Worm (Caenorhabditis elegans) whole organism, mixed stage, embryonic: ENCODE results near the gene ssp-10.

Experiments used
- M03D4.4 ChIP-seq: sonication (generic microtip); optimal IDR thresholded peaks from 2 replicates; lab custom pipeline; 2017; ENCODE audit warnings: mild to moderate bottlenecking, missing genetic modification characterization, missing compliant biosample characterization
- bed-3 ChIP-seq: fragments of 200-800 bp; sonication (Bioruptor generic); optimal IDR thresholded peaks from 3 replicates; lab custom pipeline; 2018; ENCODE audit warnings: mild to moderate bottlenecking, missing genetic modification characterization, moderate library complexity, missing compliant biosample characterization
- blmp-1 ChIP-seq: fragments of 150-350 bp; optimal IDR thresholded peaks from 2 replicates; lab custom pipeline; 2014; ENCODE audit warnings: missing biosample characterization, missing genetic modification characterization
- ceh-43 ChIP-seq: fragments of 200-800 bp; sonication (Bioruptor generic); optimal IDR thresholded peaks from 2 replicates; lab custom pipeline; 2018; ENCODE audit warnings: mild to moderate bottlenecking, missing genetic modification characterization, moderate library complexity, missing compliant biosample characterization
- ceh-83 ChIP-seq: fragments of 200-800 bp; sonication (Bioruptor generic); optimal IDR thresholded peaks from 2 replicates; lab custom pipeline; 2018; ENCODE audit warnings: mild to moderate bottlenecking, missing genetic modification characterization, missing compliant biosample characterization
- ces-1 ChIP-seq: fragments of 150-350 bp; optimal IDR thresholded peaks from 2 replicates; lab custom pipeline; 2014; ENCODE audit warnings: missing biosample characterization, missing genetic modification reagents, missing genetic modification characterization
- cnd-1 ChIP-seq: fragments of 200-800 bp; sonication (Bioruptor generic); optimal IDR thresholded peaks from 2 replicates; lab custom pipeline; 2018; ENCODE audit warnings: mild to moderate bottlenecking, missing genetic modification characterization, missing compliant biosample characterization
- drap-1 ChIP-seq: fragments of 200-800 bp; sonication (Bioruptor generic); optimal IDR thresholded peaks from 3 replicates; lab custom pipeline; 2018; ENCODE audit warnings: mild to moderate bottlenecking, missing genetic modification characterization, missing compliant biosample characterization
- elt-1 ChIP-seq: sonication (generic microtip); optimal IDR thresholded peaks from 2 replicates; lab custom pipeline; 2017; ENCODE audit warnings: missing genetic modification characterization, mild to moderate bottlenecking, missing compliant biosample characterization, antibody characterized with exemption, moderate library complexity, borderline replicate concordance; ENCODE audit not compliant: insufficient read depth
- elt-3 ChIP-seq: fragments of 150-350 bp; optimal IDR thresholded peaks from 2 replicates; lab custom pipeline; 2014; ENCODE audit warnings: missing biosample characterization, missing genetic modification characterization
- flh-1 ChIP-seq: fragments of 200-800 bp; sonication (Bioruptor generic); optimal IDR thresholded peaks from 2 replicates; lab custom pipeline; 2018; ENCODE audit warnings: mild to moderate bottlenecking, missing genetic modification characterization, moderate library complexity, missing compliant biosample characterization
- ham-2 ChIP-seq: fragments of 200-800 bp; sonication (Bioruptor generic); optimal IDR thresholded peaks from 2 replicates; lab custom pipeline; 2018; ENCODE audit warnings: mild to moderate bottlenecking, missing genetic modification characterization, missing compliant biosample characterization
- hlh-1 ChIP-seq: fragments of 150-350 bp; optimal IDR thresholded peaks from 2 replicates; lab custom pipeline; 2014; ENCODE audit warnings: missing biosample characterization, missing genetic modification reagents, missing genetic modification characterization
- lin-13 ChIP-seq: fragments of 150-350 bp; optimal IDR thresholded peaks from 2 replicates; lab custom pipeline; 2014; ENCODE audit warnings: missing biosample characterization, missing genetic modification characterization
- lsy-2 ChIP-seq: fragments of 150-350 bp; optimal IDR thresholded peaks from 2 replicates; lab custom pipeline; 2014; ENCODE audit warnings: missing biosample characterization, missing genetic modification characterization
- mab-5 ChIP-seq: fragments of 150-350 bp; optimal IDR thresholded peaks from 2 replicates; lab custom pipeline; 2014; ENCODE audit warnings: missing biosample characterization, missing genetic modification characterization
- mep-1 ChIP-seq: fragments of 150-350 bp; optimal IDR thresholded peaks from 2 replicates; lab custom pipeline; 2017; ENCODE audit warnings: missing biosample characterization, missing genetic modification reagents, missing genetic modification characterization, inconsistent platforms
- mls-2 ChIP-seq: sonication (generic microtip); optimal IDR thresholded peaks from 2 replicates; lab custom pipeline; 2016; ENCODE audit warnings: mild to moderate bottlenecking, missing genetic modification characterization, moderate library complexity, missing compliant biosample characterization
- nhr-12 ChIP-seq: fragments of 150-350 bp; optimal IDR thresholded peaks from 2 replicates; lab custom pipeline; 2014; ENCODE audit warnings: missing biosample characterization, missing genetic modification characterization
- nhr-2 ChIP-seq: fragments of 150-350 bp; optimal IDR thresholded peaks from 2 replicates; lab custom pipeline; 2014; ENCODE audit warnings: missing biosample characterization, missing genetic modification characterization
- nhr-237 ChIP-seq: fragments of 150-350 bp; optimal IDR thresholded peaks from 2 replicates; lab custom pipeline; 2014; ENCODE audit warnings: missing biosample characterization, missing genetic modification characterization
- sem-2 ChIP-seq: fragments of 200-800 bp; sonication (Bioruptor generic); optimal IDR thresholded peaks from 2 replicates; lab custom pipeline; 2018; ENCODE audit warnings: mild to moderate bottlenecking, missing genetic modification characterization, missing compliant biosample characterization
- sptf-1 ChIP-seq: sonication (generic microtip); optimal IDR thresholded peaks from 2 replicates; lab custom pipeline; 2017; ENCODE audit warnings: mild to moderate bottlenecking, missing genetic modification characterization, moderate library complexity, missing compliant biosample characterization
- tbx-8 ChIP-seq: fragments of 200-800 bp; sonication (Bioruptor generic); optimal IDR thresholded peaks from 2 replicates; lab custom pipeline; 2018; ENCODE audit warnings: mild to moderate bottlenecking, missing genetic modification characterization, moderate library complexity, missing compliant biosample characterization
- unc-120 ChIP-seq: sonication (generic microtip); optimal IDR thresholded peaks from 2 replicates; lab custom pipeline; 2017; ENCODE audit warnings: missing genetic modification characterization, missing compliant biosample characterization; ENCODE audit not compliant: poor library complexity, severe bottlenecking
- unc-39 ChIP-seq: fragments of 150-350 bp; optimal IDR thresholded peaks from 2 replicates; lab custom pipeline; 2014; ENCODE audit warnings: missing biosample characterization, missing genetic modification characterization
- unc-62 ChIP-seq: fragments of 150-350 bp; optimal IDR thresholded peaks from 2 replicates; lab custom pipeline; 2014; ENCODE audit warnings: missing biosample characterization, missing genetic modification reagents, missing genetic modification characterization
- zip-8 ChIP-seq: fragments of 150-350 bp; optimal IDR thresholded peaks from 2 replicates; lab custom pipeline; 2014; ENCODE audit warnings: missing biosample characterization, missing genetic modification characterization
- ztf-11 ChIP-seq: fragments of 150-350 bp; optimal IDR thresholded peaks from 2 replicates; lab custom pipeline; 2014; ENCODE audit warnings: missing biosample characterization, missing genetic modification characterization

The ssp-10 gene

ce11 chrIV:9849624-9850023 lies 1.2 kb downstream of the ssp-10 start, which contains the start of gene K07F5.8:
TSS of gene K07F5.8 (minus strand) at chrIV:9849724.
- no peak for TF ChIP-seq sem-2 (GFP tag; lab: Kevin White, UChicago)

- TF ChIP-seq bed-3 (GFP tag; lab: Kevin White, UChicago): no peak
- no peak for TF ChIP-seq sptf-1
- no peak for TF ChIP-seq nhr-12
- no peak for TF ChIP-seq elt-3 (tag; lab: Kevin White, UChicago)
- no peak for TF ChIP-seq ztf-11
- TF ChIP-seq mab-5 (tag; lab: Kevin White, UChicago): no peak
- no peak for TF ChIP-seq ceh-43 (GFP tag; lab: Kevin White, UChicago)
- no peak for TF ChIP-seq flh-1 (GFP tag; lab: Kevin White, UChicago)
- TF ChIP-seq drap-1 (GFP tag; lab: Kevin White, UChicago): no peak
- TF ChIP-seq ceh-83 (GFP tag; lab: Kevin White, UChicago): no peak
- TF ChIP-seq mls-2: no peak
- no peak for TF ChIP-seq mep-1 (tag; lab: Kevin White, UChicago)
- TF ChIP-seq unc-39 (tag; lab: Kevin White, UChicago): no peak
- TF ChIP-seq M03D4.4 (tag; lab: Kevin White, UChicago): no peak
- no peak for TF ChIP-seq lsy-2
- TF ChIP-seq cnd-1 (tag; lab: Kevin White, UChicago): no peak
Observed at ce11 chrIV:9848075-9848474, 2.8 kb downstream of the ssp-10 start, which contains the start of gene K07F5.7. TSS of gene K07F5.7 (minus strand) at chrIV:9848175.

- TF ChIP-seq ces-1 (GFP tag; lab: Kevin White, UChicago): no peak
- TF ChIP-seq M03D4.4 (tag; lab: Kevin White, UChicago): no peak
- no peak for TF ChIP-seq nhr-2
- no peak for TF ChIP-seq nhr-12
- TF ChIP-seq mls-2: no peak
- no peak for TF ChIP-seq ham-2
- no peak for TF ChIP-seq unc-120 (tag; lab: Kevin White, UChicago)
- TF ChIP-seq sptf-1: no peak
- no peak for TF ChIP-seq unc-62 (GFP tag; lab: Kevin White, UChicago)
- no peak for TF ChIP-seq zip-8 (tag; lab: Kevin White, UChicago)
- TF ChIP-seq cnd-1 (tag; lab: Kevin White, UChicago): no peak
- no peak for TF ChIP-seq flh-1 (GFP tag; lab: Kevin White, UChicago)
- TF ChIP-seq mab-5 (tag; lab: Kevin White, UChicago): no peak
- no peak for TF ChIP-seq hlh-1 (tag; lab: Kevin White, UChicago)
- no peak for TF ChIP-seq bed-3 (GFP tag; lab: Kevin White, UChicago)
- TF ChIP-seq ceh-43 (GFP tag; lab: Kevin White, UChicago): no peak
- TF ChIP-seq lsy-2: no peak
- no peak for TF ChIP-seq blmp-1 (tag; lab: Kevin White, UChicago)
Observed at ce11 chrIV:9846574-9846973, 4.3 kb downstream of the ssp-10 start, which contains the start of gene K07F5.6. TSS of gene K07F5.6 (minus strand) at chrIV:9846674.

- TF ChIP-seq bed-3 (GFP tag; lab: Kevin White, UChicago) (no peak), ham-2 (no peak)
Observed at ce11 chrIV:9843760-9844159, 7.1 kb downstream of the ssp-10 start, which contains the start of gene nspd-2. TSS of gene nspd-2 (plus strand) at chrIV:9844060.

ce11 chrIV:9842071-9842470 lies 8.8 kb downstream of the ssp-10 start, which contains the start of gene K07F5.17:
TSS of gene K07F5.17 (plus strand) at chrIV:9842371.
- TF ChIP-seq ces-1 (GFP tag; lab: Kevin White, UChicago) (no peak), lin-13 (no peak), elt-3 (tag; lab: Kevin White, UChicago) (no peak), elt-1 (tag; lab: Kevin White, UChicago) (no peak), sptf-1 (no peak), tbx-8 (no peak), lsy-2 (no peak)

- TF ChIP-seq ztf-11: no peak
- no peak for TF ChIP-seq nhr-2
- TF ChIP-seq nhr-237: no peak
- TF ChIP-seq hlh-1 (tag; lab: Kevin White, UChicago): no peak
- no peak for TF ChIP-seq lin-13
- no peak for TF ChIP-seq drap-1 (GFP tag; lab: Kevin White, UChicago)
- TF ChIP-seq mls-2: no peak
- TF ChIP-seq bed-3 (GFP tag; lab: Kevin White, UChicago): no peak
- TF ChIP-seq elt-1 (tag; lab: Kevin White, UChicago): no peak
- no peak for TF ChIP-seq nhr-12
- TF ChIP-seq sptf-1: no peak
- no peak for TF ChIP-seq mab-5 (tag; lab: Kevin White, UChicago)
- no peak for TF ChIP-seq zip-8 (tag; lab: Kevin White, UChicago)
- no peak for TF ChIP-seq lsy-2
- TF ChIP-seq unc-62 (GFP tag; lab: Kevin White, UChicago): no peak
Observed at ce11 chrIV:9840984-9841590, 9.7 kb downstream of the ssp-10 start, which contains the start of the genes kin-24 and msp-56. TSS of gene kin-24 (minus strand) at chrIV:9841084. TSS of gene msp-56 (plus strand) at chrIV:9841540.
